Worm (Caenorhabditis elegans): ENCODE data around the gene tlk-1.

The tlk-1 gene

DNA sequence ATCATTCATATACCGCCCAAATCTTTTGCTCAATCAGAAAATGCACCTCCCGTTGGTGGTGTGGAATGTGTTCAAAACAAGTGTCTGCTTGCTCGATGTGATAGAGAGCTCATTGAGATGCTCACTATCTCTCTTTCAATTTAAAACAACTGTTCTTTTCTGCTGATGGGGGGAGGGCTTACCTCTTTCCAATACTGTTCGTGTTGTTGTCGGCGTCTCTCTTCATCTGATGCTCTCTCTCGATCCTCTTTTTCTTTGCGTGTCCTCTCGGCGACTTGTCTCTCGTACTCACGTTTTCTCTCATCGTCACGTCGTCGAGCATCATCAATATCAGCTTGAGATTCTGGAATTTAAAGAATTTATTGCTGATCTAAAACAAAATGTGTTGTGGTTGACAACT is 42.3 kb downstream of the tlk-1 start (continued):
- TF ChIP-seq C34B4.2 (tag; optimal IDR thresholded peaks at IDR 0.05) (no peak), sup-37 (GFP tag; optimal IDR thresholded peaks at IDR 0.05) (no peak), lin-39 (tag; optimal IDR thresholded peaks at IDR 0.05) (peak; percentile 69), lin-14 (GFP tag; optimal IDR thresholded peaks at IDR 0.05) (peak; percentile 77), ama-1 (optimal IDR thresholded peaks at IDR 0.05) (no peak), hlh-4 (tag; optimal IDR thresholded peaks at IDR 0.05) (no peak), fkh-8 (tag; optimal IDR thresholded peaks at IDR 0.05) (no peak), nhr-90 (tag; optimal IDR thresholded peaks at IDR 0.05; ENCODE audit: poor library complexity) (no peak), nhr-12 (tag; optimal IDR thresholded peaks at IDR 0.05) (no peak), dpl-1 (GFP tag; optimal IDR thresholded peaks at IDR 0.05) (peak in 1 of 3 experiments; percentile 5), ceh-90 (tag; optimal IDR thresholded peaks at IDR 0.05) (no peak), rnt-1 (tag; optimal IDR thresholded peaks at IDR 0.05) (peak; percentile 77), sptf-1 (tag; optimal IDR thresholded peaks at IDR 0.05) (no peak), lsy-2 (tag; optimal IDR thresholded peaks at IDR 0.05) (peak in 1 of 2 experiments; percentile 9), aly-2 (tag; optimal IDR thresholded peaks at IDR 0.05) (no peak), unc-98 (GFP tag; IDR thresholded peaks at IDR 0.05) (no peak), mep-1 (tag; optimal IDR thresholded peaks at IDR 0.05) (peak; percentile 15)

DNA sequence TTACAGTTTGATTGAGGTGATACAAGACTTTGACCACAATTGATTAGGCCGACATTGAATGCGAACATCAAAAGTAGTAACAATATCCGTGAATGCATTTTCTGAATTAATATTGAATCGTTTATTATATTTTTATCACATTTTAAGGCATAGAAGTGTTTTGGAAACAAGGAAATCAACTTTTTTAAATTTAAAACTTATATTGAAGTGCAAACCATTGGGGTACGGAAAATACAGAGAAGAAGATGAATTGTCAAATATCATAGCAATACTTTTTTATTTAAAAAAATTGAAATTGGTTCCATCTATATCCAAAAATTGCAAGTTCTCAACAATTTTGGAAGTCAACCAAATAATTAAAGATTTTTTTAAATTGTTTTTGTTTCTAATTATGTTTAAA is 43.6 kb downstream of the tlk-1 start, which contains the start of gene T05G5.1:
TSS of gene T05G5.1 (minus strand) at position 101 of the 400 bp plus-strand sequence.
- no peak for TF ChIP-seq mdl-1 (tag; optimal IDR thresholded peaks at IDR 0.05)
- TF ChIP-seq alr-1 (tag; optimal IDR thresholded peaks at IDR 0.05; ENCODE audit: borderline replicate concordance) = no peak
- no peak for TF ChIP-seq unc-62 (GFP tag; optimal IDR thresholded peaks at IDR 0.05)
- TF ChIP-seq ceh-63 (GFP tag; optimal IDR thresholded peaks at IDR 0.05) = no peak
- TF ChIP-seq mab-9 (GFP tag; IDR thresholded peaks at IDR 0.05) = no peak
- TF ChIP-seq grh-1 (GFP tag; IDR thresholded peaks at IDR 0.05) = no peak
- TF ChIP-seq lin-15B (tag; optimal IDR thresholded peaks at IDR 0.05) = no peak
- no peak for TF ChIP-seq egl-13 (tag; optimal IDR thresholded peaks at IDR 0.05)
- no peak for TF ChIP-seq pag-3 (tag; optimal IDR thresholded peaks at IDR 0.05; ENCODE audit: borderline replicate concordance, insufficient read depth)
- TF ChIP-seq ztf-4 (tag; optimal IDR thresholded peaks at IDR 0.05) = no peak
- no peak for TF ChIP-seq nhr-237 (tag; optimal IDR thresholded peaks at IDR 0.05)

DNA sequence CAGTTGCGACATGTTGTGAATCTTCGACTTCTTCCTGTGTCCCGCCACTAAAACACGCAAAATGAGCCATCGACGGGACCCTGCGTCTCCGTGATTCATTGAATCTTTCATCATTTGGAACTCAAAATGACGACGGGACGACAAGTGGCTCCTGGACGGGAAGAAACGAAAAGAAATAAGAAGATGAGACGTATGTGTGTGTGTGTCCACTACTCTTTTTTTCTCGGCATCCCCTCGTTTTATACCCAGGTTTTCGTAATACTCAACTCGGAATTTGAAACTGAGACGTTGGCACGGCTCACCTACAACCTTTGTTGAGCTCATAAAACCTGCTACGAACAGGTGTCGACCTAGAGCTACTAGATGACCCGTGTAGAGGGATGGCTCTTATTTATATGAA is 44.8 kb downstream of the tlk-1 start:
- TF ChIP-seq nhr-71 (tag; optimal IDR thresholded peaks at IDR 0.05) (peak; percentile 64), snu-23 (GFP tag; optimal IDR thresholded peaks at IDR 0.05) (peak; percentile 58), grh-1 (GFP tag; IDR thresholded peaks at IDR 0.05) (no peak), ztf-4 (tag; optimal IDR thresholded peaks at IDR 0.05) (no peak), nhr-11 (tag; optimal IDR thresholded peaks at IDR 0.05) (no peak), xbp-1 (tag; optimal IDR thresholded peaks at IDR 0.05) (no peak), nhr-47 (tag; optimal IDR thresholded peaks at IDR 0.05) (no peak), unc-130 (tag; optimal IDR thresholded peaks at IDR 0.05) (peak; percentile 9), efl-1 (optimal IDR thresholded peaks at IDR 0.05) (peak in 1 of 2 experiments; percentile 6), efl-1 (GFP tag; optimal IDR thresholded peaks at IDR 0.05 in 1 of 2) (no peak), lin-14 (GFP tag; optimal IDR thresholded peaks at IDR 0.05) (peak; percentile 73), nhr-19 (GFP tag; conservative IDR thresholded peaks at IDR 0.05) (peak; percentile 22; the same call in 1 of the 2 replicates), pag-3 (tag; optimal IDR thresholded peaks at IDR 0.05; ENCODE audit: borderline replicate concordance, insufficient read depth) (peak; percentile 83), rnt-1 (tag; optimal IDR thresholded peaks at IDR 0.05) (peak; percentile 59), nhr-20 (tag; optimal IDR thresholded peaks at IDR 0.05) (peak; percentile 33), lsy-2 (tag; optimal IDR thresholded peaks at IDR 0.05) (peak in 1 of 2 experiments; percentile 33)

All from whole organism, L1 larva.